Fruit fly (Drosophila melanogaster): ENCODE measurements around the gene haf.

The haf gene

dm6 chr2L:1648677-1649078, 93.7 kb downstream of the haf start:
- TF ChIP-seq noc (tag; optimal IDR thresholded peaks at IDR 0.05) = no peak

- peak; percentile 55 for TF ChIP-seq noc (tag; optimal IDR thresholded peaks at IDR 0.05)
Measured at dm6 chr2L:1649244-1649827, 94.4 kb downstream of the haf start.

DNA sequence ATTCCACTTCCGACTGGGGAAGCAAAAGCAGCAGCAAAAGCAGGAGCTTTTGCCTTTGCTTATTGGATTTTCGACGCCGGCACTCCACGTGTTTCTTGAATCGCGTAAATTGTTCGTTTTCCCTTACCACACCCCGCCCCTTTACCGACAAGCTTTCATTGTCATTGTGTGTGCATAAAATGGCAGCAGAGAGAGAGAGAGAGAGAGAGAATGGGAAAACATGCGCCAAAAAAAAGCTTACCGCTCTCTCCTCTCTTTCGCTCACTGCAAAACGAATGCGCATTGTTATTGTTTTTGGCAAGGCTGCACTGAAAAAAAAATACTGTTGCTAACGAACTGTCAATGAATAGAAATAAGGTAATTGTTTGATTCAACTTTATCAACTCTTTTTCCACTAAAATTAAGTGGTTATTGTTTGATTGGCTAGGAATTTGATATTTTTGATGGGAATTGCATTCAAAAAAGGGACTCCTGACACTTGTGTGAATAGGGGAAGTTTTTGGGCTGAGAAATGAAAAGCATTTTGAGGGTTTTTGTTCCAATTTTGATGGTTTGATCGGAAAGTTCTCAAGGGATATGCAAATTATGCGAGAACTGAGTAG, 95.0 kb downstream of the haf start:
- no peak for TF ChIP-seq noc (tag; optimal IDR thresholded peaks at IDR 0.05)

- no peak for TF ChIP-seq noc (tag; optimal IDR thresholded peaks at IDR 0.05)
Measured at dm6 chr2L:1651053-1651452, 96.1 kb downstream of the haf start, which contains the start of gene chinmo. TSS of gene chinmo (plus strand) at chr2L:1651258.

DNA sequence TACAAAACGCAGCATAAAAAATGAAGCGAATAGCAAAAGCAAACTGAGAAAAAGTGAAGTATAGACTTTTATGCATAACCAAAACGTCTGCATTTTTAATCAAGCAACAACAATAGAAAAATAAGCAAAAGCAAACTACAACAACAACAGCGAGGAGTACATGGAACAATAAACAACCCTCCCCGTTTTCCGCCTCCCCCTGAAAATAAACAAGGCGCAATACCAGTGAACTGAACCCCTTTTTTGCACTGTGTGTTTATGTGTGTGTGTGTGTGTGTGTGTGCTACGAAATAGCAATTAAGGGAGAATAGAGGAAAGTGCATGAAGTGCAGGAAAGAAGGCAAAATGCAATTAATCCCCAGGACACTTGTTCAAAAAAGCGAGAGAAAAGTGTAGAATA, 97.0 kb downstream of the haf start:
- TF ChIP-seq noc (tag; optimal IDR thresholded peaks at IDR 0.05) = no peak

- no peak for TF ChIP-seq noc (tag; optimal IDR thresholded peaks at IDR 0.05)
Measured at dm6 chr2L:1653800-1654199, 98.9 kb downstream of the haf start.

DNA sequence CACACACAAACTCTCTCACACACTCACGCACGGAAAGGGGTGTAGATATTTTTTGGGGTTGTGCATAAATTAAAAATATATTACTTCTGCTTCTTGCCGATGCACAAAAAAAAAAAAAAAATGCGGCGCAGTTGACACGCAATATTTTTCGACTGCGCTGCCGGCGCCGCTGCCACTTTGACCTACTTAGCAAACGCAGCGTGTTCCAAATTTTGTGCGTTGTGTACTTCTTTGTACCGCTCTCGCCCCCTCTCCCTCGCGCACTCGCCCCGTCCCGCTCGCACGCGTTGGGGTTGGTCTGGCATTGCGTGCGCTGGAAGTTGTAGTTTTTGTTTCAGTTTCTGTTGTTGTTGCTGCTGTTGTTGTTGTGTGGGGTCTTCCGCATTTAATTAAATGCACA, 99.3 kb downstream of the haf start:
- TF ChIP-seq noc (tag; optimal IDR thresholded peaks at IDR 0.05) = no peak

dm6 chr2L:1655858-1656257, 100.9 kb downstream of the haf start:
- no peak for TF ChIP-seq noc (tag; optimal IDR thresholded peaks at IDR 0.05)

DNA sequence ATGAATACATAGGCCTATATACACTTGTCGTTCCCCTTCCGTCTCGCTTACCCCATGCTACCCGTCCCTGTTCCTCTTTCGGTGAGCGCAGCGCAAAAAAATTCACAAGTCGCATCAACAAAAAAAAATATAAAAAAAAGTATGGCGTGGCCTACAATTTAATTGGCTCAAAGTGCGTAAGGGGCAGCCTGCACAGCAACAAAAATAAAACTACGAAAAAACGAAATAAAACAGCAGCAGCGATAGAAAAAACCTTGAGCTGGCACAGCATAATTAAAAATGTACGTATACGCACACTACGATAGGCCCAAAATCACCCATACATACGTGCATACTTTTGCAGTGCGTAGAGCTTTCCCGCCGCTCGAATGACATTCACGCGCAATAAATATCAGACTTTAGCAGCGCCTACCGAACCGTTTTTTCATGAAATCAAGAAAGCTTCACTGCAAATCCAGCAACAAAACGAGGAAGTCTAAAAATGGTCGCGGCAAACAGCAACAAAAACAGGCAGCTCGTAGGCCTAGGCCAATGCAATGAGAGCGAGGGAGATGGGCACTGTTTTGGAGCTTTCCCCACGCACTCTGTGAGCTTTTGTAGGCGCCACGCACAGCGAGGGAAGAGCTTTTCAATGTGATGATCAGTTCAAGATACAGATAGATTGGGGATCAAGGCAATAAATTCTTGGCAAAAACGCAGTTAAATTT, 102.1 kb downstream of the haf start:
- peak; percentile 57 for TF ChIP-seq noc (tag; optimal IDR thresholded peaks at IDR 0.05)

DNA sequence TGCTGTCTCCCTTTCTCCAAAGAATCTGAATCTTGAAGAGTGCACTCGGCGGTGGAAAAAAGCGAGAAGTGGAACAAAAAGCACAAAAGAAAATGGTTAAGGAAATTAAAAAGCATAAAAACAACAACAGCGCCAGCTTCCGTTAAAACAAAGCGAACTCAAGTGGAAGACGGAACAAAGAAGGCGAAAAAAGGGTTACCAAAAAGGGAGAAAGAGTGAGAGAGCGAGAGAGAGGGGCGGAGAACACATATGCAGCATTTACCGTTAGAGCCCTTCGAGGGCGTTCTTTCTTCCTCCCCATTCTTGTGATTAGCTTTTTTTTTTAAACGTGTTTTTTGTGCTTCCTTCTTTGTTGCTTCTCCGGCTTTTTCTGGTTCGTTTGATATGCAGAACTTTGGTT, 103.2 kb downstream of the haf start:
- TF ChIP-seq noc (tag; optimal IDR thresholded peaks at IDR 0.05) = no peak
